Fruit fly (Drosophila melanogaster) whole organism, embryonic: Measurements from ENCODE around the gene H2.0.

Experiments
- Blimp-1 ChIP-seq: fragments of 200-800 bp; sonication (Bioruptor generic); optimal IDR thresholded peaks from 3 replicates; lab custom pipeline; 2018; ENCODE audit warnings: missing biosample characterization, missing genetic modification characterization, mild to moderate bottlenecking, moderate library complexity, missing genetic modification reagents
- CG10147 ChIP-seq: fragments of 200-800 bp; sonication (Bioruptor generic); optimal IDR thresholded peaks from 2 replicates; lab custom pipeline; 2019; ENCODE audit warnings: missing biosample characterization, mild to moderate bottlenecking, missing genetic modification characterization, moderate library complexity
- CG10321 ChIP-seq: fragments of 200-800 bp; sonication (Bioruptor generic); IDR thresholded peaks from 2 replicates; pipeline ENCODE4 v1.3.6; 2022; ENCODE audit warnings: missing biosample characterization, missing genetic modification characterization
- CG12071 ChIP-seq: fragments of 200-800 bp; sonication (Bioruptor generic); optimal IDR thresholded peaks from 3 replicates; lab custom pipeline; 2018; ENCODE audit warnings: missing biosample characterization, mild to moderate bottlenecking, missing genetic modification characterization
- CG12299 ChIP-seq: fragments of 200-800 bp; sonication (Bioruptor generic); optimal IDR thresholded peaks from 2 replicates; lab custom pipeline; 2018; ENCODE audit warnings: missing biosample characterization, mild to moderate bottlenecking, missing genetic modification characterization
- CG16779 ChIP-seq: fragments of 200-800 bp; sonication (Bioruptor generic); IDR thresholded peaks from 2 replicates; pipeline ENCODE4 v1.3.6; 2022; ENCODE audit warnings: missing biosample characterization, missing genetic modification characterization
- CG18599 ChIP-seq: fragments of 200-800 bp; sonication (Bioruptor generic); optimal IDR thresholded peaks from 3 replicates; lab custom pipeline; 2017; ENCODE audit warnings: missing biosample characterization, missing genetic modification characterization, mild to moderate bottlenecking, moderate library complexity, missing genetic modification reagents
- CG2116 ChIP-seq: fragments of 200-800 bp; sonication (Bioruptor generic); optimal IDR thresholded peaks from 3 replicates; lab custom pipeline; 2018; ENCODE audit warnings: missing biosample characterization, mild to moderate bottlenecking, missing genetic modification characterization
- CG3065 ChIP-seq: fragments of 200-800 bp; sonication (Bioruptor generic); optimal IDR thresholded peaks from 2 replicates; lab custom pipeline; 2016; ENCODE audit warnings: missing biosample characterization, missing genetic modification characterization
- CG34422 ChIP-seq: fragments of 200-800 bp; sonication (Bioruptor generic); IDR thresholded peaks from 3 replicates; pipeline ENCODE4 v1.3.6; 2022; ENCODE audit warnings: missing biosample characterization, missing genetic modification characterization
- CG4424 ChIP-seq: fragments of 200-800 bp; sonication (Bioruptor generic); optimal IDR thresholded peaks from 3 replicates; lab custom pipeline; 2016; ENCODE audit warnings: missing biosample characterization, missing genetic modification characterization
- CG6254 ChIP-seq: fragments of 200-800 bp; sonication (Bioruptor generic); optimal IDR thresholded peaks from 3 replicates; lab custom pipeline; 2017; ENCODE audit warnings: mild to moderate bottlenecking, missing biosample characterization, missing genetic modification reagents, missing genetic modification characterization
- CG6272 ChIP-seq: fragments of 200-800 bp; sonication (Bioruptor generic); IDR thresholded peaks from 2 replicates; pipeline ENCODE4 v1.3.6; 2022; ENCODE audit warnings: missing biosample characterization, missing genetic modification characterization
- CG6854 ChIP-seq: fragments of 200-800 bp; sonication (Bioruptor generic); optimal IDR thresholded peaks from 3 replicates; lab custom pipeline; 2017; ENCODE audit warnings: missing biosample characterization, mild to moderate bottlenecking, missing genetic modification characterization
- CG8089 ChIP-seq: fragments of 200-800 bp; sonication (Bioruptor generic); optimal IDR thresholded peaks from 3 replicates; lab custom pipeline; 2016; ENCODE audit warnings: missing biosample characterization, missing genetic modification characterization
- CG9876 ChIP-seq: fragments of 200-800 bp; sonication (Bioruptor generic); optimal IDR thresholded peaks from 2 replicates; lab custom pipeline; 2016; ENCODE audit warnings: missing biosample characterization, missing genetic modification characterization
- Ets65A ChIP-seq: fragments of 200-800 bp; sonication (Bioruptor generic); peaks from one replicate; lab custom pipeline; 2016; ENCODE audit warnings: missing biosample characterization, missing genetic modification characterization
- GATAe ChIP-seq: fragments of 200-800 bp; sonication (Bioruptor generic); conservative IDR thresholded peaks from 2 replicates; pipeline ENCODE4 v1.3.6; 2022; ENCODE audit warnings: missing biosample characterization, missing genetic modification characterization
- HLH3B ChIP-seq: fragments of 200-800 bp; sonication (Bioruptor generic); IDR thresholded peaks from 2 replicates; pipeline ENCODE4 v1.3.6; 2022; ENCODE audit warnings: missing biosample characterization, missing genetic modification characterization
- HmgZ ChIP-seq: fragments of 200-800 bp; sonication (Bioruptor generic); optimal IDR thresholded peaks from 2 replicates; lab custom pipeline; 2018; ENCODE audit warnings: missing biosample characterization, mild to moderate bottlenecking, missing genetic modification characterization
- Kr ChIP-seq: fragments of 200-800 bp; sonication (Bioruptor generic); optimal IDR thresholded peaks from 2 replicates; lab custom pipeline; 2017; ENCODE audit warnings: missing biosample characterization, mild to moderate bottlenecking, missing genetic modification characterization
- MESR4 ChIP-seq: fragments of 200-800 bp; sonication (Bioruptor generic); optimal IDR thresholded peaks from 2 replicates; lab custom pipeline; 2018; ENCODE audit warnings: missing biosample characterization, mild to moderate bottlenecking, missing genetic modification characterization, moderate library complexity
- Med ChIP-seq: fragments of 200-800 bp; sonication (Bioruptor generic); peaks from one replicate; lab custom pipeline; 2016; ENCODE audit warnings: missing biosample characterization, missing genetic modification characterization, mild to moderate bottlenecking, inconsistent platforms, moderate library complexity
- Optix ChIP-seq: fragments of 200-800 bp; sonication (Bioruptor generic); IDR thresholded peaks from 3 replicates; pipeline ENCODE4 v1.3.6; 2022; ENCODE audit warnings: missing biosample characterization, missing genetic modification characterization
- Pdp1 ChIP-seq, 2 experiments: fragments of 200-800 bp; sonication (Bioruptor generic); optimal IDR thresholded peaks; 3 replicates each; lab custom pipeline; 2016; ENCODE audit warnings: missing biosample characterization in 2 of 2, missing genetic modification characterization in 2 of 2, mild to moderate bottlenecking in 1 of 2, moderate library complexity in 1 of 2
- Side ChIP-seq: fragments of 200-800 bp; sonication (Bioruptor generic); optimal IDR thresholded peaks from 2 replicates; lab custom pipeline; 2016; ENCODE audit warnings: missing biosample characterization, missing genetic modification characterization
- TFAM ChIP-seq: fragments of 200-800 bp; sonication (Bioruptor generic); optimal IDR thresholded peaks from 2 replicates; lab custom pipeline; 2017; ENCODE audit warnings: missing biosample characterization, missing genetic modification characterization, inconsistent platforms
- Taf1 ChIP-seq: fragments of 200-800 bp; sonication (Bioruptor generic); IDR thresholded peaks from 2 replicates; pipeline ENCODE4 v1.3.6; 2022; ENCODE audit warnings: missing biosample characterization, missing genetic modification characterization
- YL-1 ChIP-seq: fragments of 200-800 bp; sonication (Bioruptor generic); optimal IDR thresholded peaks from 3 replicates; lab custom pipeline; 2017; ENCODE audit warnings: missing biosample characterization, mild to moderate bottlenecking, missing genetic modification characterization
- ac ChIP-seq: fragments of 200-800 bp; sonication (Bioruptor generic); optimal IDR thresholded peaks from 3 replicates; lab custom pipeline; 2017; ENCODE audit warnings: missing biosample characterization, mild to moderate bottlenecking, missing genetic modification characterization
- crol ChIP-seq: fragments of 200-800 bp; sonication (Bioruptor generic); IDR thresholded peaks from 2 replicates; pipeline ENCODE4 v1.3.6; 2022; ENCODE audit warnings: missing biosample characterization, missing genetic modification characterization
- ewg ChIP-seq: fragments of 200-800 bp; sonication (Bioruptor generic); optimal IDR thresholded peaks from 3 replicates; lab custom pipeline; 2017; ENCODE audit warnings: mild to moderate bottlenecking, missing biosample characterization, missing genetic modification reagents, missing genetic modification characterization
- exex ChIP-seq: fragments of 200-800 bp; sonication (Bioruptor generic); optimal IDR thresholded peaks from 4 replicates; lab custom pipeline; 2018; ENCODE audit warnings: missing biosample characterization, mild to moderate bottlenecking, missing genetic modification characterization, moderate library complexity
- ftz-f1 ChIP-seq: fragments of 200-800 bp; sonication (Bioruptor generic); optimal IDR thresholded peaks from 2 replicates; lab custom pipeline; 2016; ENCODE audit warnings: missing biosample characterization, missing genetic modification characterization
- fu2 ChIP-seq: fragments of 200-800 bp; sonication (Bioruptor generic); optimal IDR thresholded peaks from 2 replicates; lab custom pipeline; 2016; ENCODE audit warnings: missing biosample characterization, missing genetic modification characterization
- gce ChIP-seq: fragments of 200-800 bp; sonication (Bioruptor generic); IDR thresholded peaks from 3 replicates; pipeline ENCODE4 v1.3.6; 2022; ENCODE audit warnings: missing biosample characterization, missing genetic modification characterization
- grn ChIP-seq: fragments of 200-800 bp; sonication (Bioruptor generic); optimal IDR thresholded peaks from 3 replicates; lab custom pipeline; 2017; ENCODE audit warnings: missing biosample characterization, missing genetic modification characterization
- hkb ChIP-seq, 2 experiments: fragments of 200-800 bp in 1 of 2; fragments of >200 bp in 1 of 2; sonication (Bioruptor generic) in 1 of 2; IDR thresholded peaks in 1 of 2; optimal IDR thresholded peaks in 1 of 2; 2 replicates each; pipeline versions ENCODE4 v1.3.6 to Lab custom; 2017 to 2022; ENCODE audit warnings: missing biosample characterization in 1 of 2, missing genetic modification characterization in 1 of 2
- klu ChIP-seq: fragments of 200-800 bp; sonication (Bioruptor generic); IDR thresholded peaks from 2 replicates; pipeline ENCODE4 v1.3.6; 2022; ENCODE audit warnings: missing biosample characterization, missing genetic modification characterization
- lab ChIP-seq: fragments of 200-800 bp; sonication (Bioruptor generic); optimal IDR thresholded peaks from 3 replicates; lab custom pipeline; 2017; ENCODE audit warnings: missing biosample characterization, missing genetic modification characterization, mild to moderate bottlenecking, moderate library complexity, missing genetic modification reagents
- lilli ChIP-seq: fragments of 200-800 bp; sonication (Bioruptor generic); optimal IDR thresholded peaks from 3 replicates; lab custom pipeline; 2016; ENCODE audit warnings: missing biosample characterization, missing genetic modification characterization
- mirr ChIP-seq: fragments of 200-800 bp; sonication (Bioruptor generic); optimal IDR thresholded peaks from 3 replicates; lab custom pipeline; 2018; ENCODE audit warnings: missing biosample characterization, mild to moderate bottlenecking, missing genetic modification characterization
- nom ChIP-seq: fragments of 200-800 bp; sonication (Bioruptor generic); optimal IDR thresholded peaks from 2 replicates; lab custom pipeline; 2017; ENCODE audit warnings: missing biosample characterization, missing genetic modification characterization, mild to moderate bottlenecking, moderate library complexity, missing genetic modification reagents
- sd ChIP-seq: fragments of 200-800 bp; sonication (Bioruptor generic); optimal IDR thresholded peaks from 3 replicates; lab custom pipeline; 2018; ENCODE audit warnings: missing biosample characterization, mild to moderate bottlenecking, missing genetic modification characterization, moderate library complexity
- sens ChIP-seq: fragments of 200-800 bp; sonication (Bioruptor generic); peaks from one replicate; lab custom pipeline; 2016; ENCODE audit warnings: missing biosample characterization, missing genetic modification characterization
- sqz ChIP-seq: fragments of 200-800 bp; sonication (Bioruptor generic); optimal IDR thresholded peaks from 3 replicates; lab custom pipeline; 2018; ENCODE audit warnings: missing biosample characterization, mild to moderate bottlenecking, missing genetic modification characterization
- sug ChIP-seq: fragments of 200-800 bp; optimal IDR thresholded peaks from 2 replicates; lab custom pipeline; 2019; ENCODE audit warnings: missing biosample characterization, mild to moderate bottlenecking, missing genetic modification characterization, moderate library complexity
- z ChIP-seq: fragments of 200-800 bp; sonication (Bioruptor generic); IDR thresholded peaks from 3 replicates; pipeline ENCODE4 v1.3.6; 2022; ENCODE audit warnings: missing biosample characterization, missing genetic modification characterization

The H2.0 gene

dm6 chr2L:5977070-5977728 is 42.0 kb downstream of the H2.0 start (continued):
- peak in 1 of 2 experiments; percentile 38 for TF ChIP-seq Pdp1 (GFP tag; optimal IDR thresholded peaks at IDR 0.05; lab: Kevin White, UChicago)
- TF ChIP-seq Ets65A = peak; percentile 38
- TF ChIP-seq Med (GFP tag; lab: Kevin White, UChicago) = peak; percentile 86
- no peak for TF ChIP-seq CG6254 (GFP tag; lab: Kevin White, UChicago)
- peak; percentile 60 for TF ChIP-seq sug
- peak; percentile 20 for TF ChIP-seq CG3065 (GFP tag; lab: Kevin White, UChicago)
- peak; percentile 7 for TF ChIP-seq lilli (GFP tag; lab: Kevin White, UChicago)
- TF ChIP-seq CG12299 (tag; lab: Kevin White, UChicago) = peak; percentile 3
- peak; percentile 37 for TF ChIP-seq ewg
- TF ChIP-seq YL-1 (GFP tag; lab: Kevin White, UChicago) = peak; percentile 10
- TF ChIP-seq CG12071 = peak; percentile 8
- TF ChIP-seq CG2116 (GFP tag; lab: Kevin White, UChicago) = no peak
- TF ChIP-seq CG9876 = no peak
- no peak for TF ChIP-seq CG8089
- no peak for TF ChIP-seq fu2
- peak; percentile 22 for TF ChIP-seq HmgZ (tag; lab: Kevin White, UChicago)
- TF ChIP-seq ac (GFP tag; lab: Kevin White, UChicago) = no peak
- peak; percentile 42 for TF ChIP-seq Side (GFP tag; lab: Kevin White, UChicago)
- TF ChIP-seq CG18599 (GFP tag; lab: Kevin White, UChicago) = peak; percentile 46
- TF ChIP-seq CG6272 = no peak

dm6 chr2L:5975601-5976000 is 43.6 kb downstream of the H2.0 start:
- TF ChIP-seq TFAM (GFP tag; lab: Kevin White, UChicago) (no peak), CG6854 (no peak), Optix (GFP tag; lab: Robert Waterston, UW) (no peak), CG16779 (GFP tag; lab: Robert Waterston, UW) (no peak), CG4424 (GFP tag; lab: Kevin White, UChicago) (no peak), sd (tag; lab: Kevin White, UChicago) (peak; percentile 55), MESR4 (no peak), klu (no peak), z (GFP tag; lab: Robert Waterston, UW) (peak; percentile 71; the same call in 1 of the 3 replicates), grn (GFP tag; lab: Kevin White, UChicago) (peak; percentile 5), exex (peak; percentile 54), Kr (GFP tag; lab: Kevin White, UChicago) (no peak), GATAe (GFP tag; lab: Robert Waterston, UW) (peak; percentile 45), Blimp-1 (GFP tag; lab: Kevin White, UChicago) (peak; percentile 48), mirr (GFP tag; lab: Kevin White, UChicago) (peak; percentile 38), HLH3B (GFP tag; lab: Robert Waterston, UW) (no peak), sqz (GFP tag; lab: Kevin White, UChicago) (peak; percentile 44)

dm6 chr2L:5975025-5975539 is 44.1 kb downstream of the H2.0 start:
- TF ChIP-seq ftz-f1 (GFP tag; lab: Kevin White, UChicago) = peak; percentile 71
- TF ChIP-seq nom (GFP tag; lab: Kevin White, UChicago) = peak; percentile 12
- TF ChIP-seq Taf1 (GFP tag; lab: Robert Waterston, UW) = no peak
- TF ChIP-seq sens (GFP tag; lab: Kevin White, UChicago) = peak; percentile 23
- TF ChIP-seq CG34422 = 0 out of 3 replicates have a peak, but pooled peaks have one; percentile 19
- peak; percentile 5 for TF ChIP-seq lab
- peak; percentile 40; the same call in 1 of the 2 replicates for TF ChIP-seq crol (GFP tag; lab: Robert Waterston, UW)
- TF ChIP-seq CG18599 (GFP tag; lab: Kevin White, UChicago) = peak; percentile 15
- no peak for TF ChIP-seq CG10147 (GFP tag; lab: Kevin White, UChicago)
- 0 out of 2 replicates have a peak, but pooled peaks have one; percentile 26 for TF ChIP-seq CG10321
- TF ChIP-seq gce (GFP tag; lab: Robert Waterston, UW) = 0 out of 3 replicates have a peak, but pooled peaks have one; percentile 31
- TF ChIP-seq hkb (optimal IDR thresholded peaks at IDR 0.05; lab: Kevin White, UChicago) = no peak
- TF ChIP-seq hkb (GFP tag; IDR thresholded peaks at IDR 0.05; lab: Robert Waterston, UW) = 0 out of 2 replicates have a peak, but pooled peaks have one; percentile 12
